Worm (Caenorhabditis elegans) whole organism, L4/young adult: ENCODE results near the gene C03H12.1.

Experiments used
- W03F9.2 ChIP-seq: fragments of 150-350 bp; optimal IDR thresholded peaks from 2 replicates; lab custom pipeline; 2014; ENCODE audit warnings: missing biosample characterization, missing genetic modification characterization
- dao-5 ChIP-seq: sonication (generic microtip); optimal IDR thresholded peaks from 2 replicates; lab custom pipeline; 2016; ENCODE audit warnings: missing genotype, missing genetic modification characterization, moderate library complexity, missing compliant biosample characterization
- him-1 ChIP-seq: sonication (generic microtip); optimal IDR thresholded peaks from 2 replicates; lab custom pipeline; 2016; ENCODE audit warnings: missing genotype, missing genetic modification reagents, missing genetic modification characterization, missing compliant biosample characterization

Gene C03H12.1

DNA sequence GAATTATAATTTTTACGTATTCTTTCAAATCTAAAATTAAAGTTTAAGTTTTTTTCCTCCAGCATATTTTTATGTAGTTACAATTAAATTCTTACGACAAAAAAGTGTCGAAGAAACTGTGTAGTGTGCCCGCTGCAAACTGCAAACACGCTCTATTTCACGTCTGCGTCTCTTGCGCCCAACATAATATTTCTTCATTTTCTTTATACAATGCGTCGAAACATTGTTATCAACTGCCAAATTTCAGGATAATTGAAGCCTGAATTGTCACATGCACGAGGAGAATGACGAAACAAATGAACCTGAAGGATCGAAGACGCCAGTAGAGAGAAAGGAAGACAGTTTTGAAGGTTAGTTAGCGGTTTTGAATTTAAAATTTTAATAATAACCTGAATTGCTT is at the start of gene C03H12.1:
C03H12.1 (plus strand) TSS at position 206 of the 400 bp plus-strand sequence.
- TF ChIP-seq him-1 (tag; lab: Kevin White, UChicago) (no peak), dao-5 (tag; lab: Kevin White, UChicago) (no peak), W03F9.2 (tag; lab: Kevin White, UChicago) (no peak)

DNA sequence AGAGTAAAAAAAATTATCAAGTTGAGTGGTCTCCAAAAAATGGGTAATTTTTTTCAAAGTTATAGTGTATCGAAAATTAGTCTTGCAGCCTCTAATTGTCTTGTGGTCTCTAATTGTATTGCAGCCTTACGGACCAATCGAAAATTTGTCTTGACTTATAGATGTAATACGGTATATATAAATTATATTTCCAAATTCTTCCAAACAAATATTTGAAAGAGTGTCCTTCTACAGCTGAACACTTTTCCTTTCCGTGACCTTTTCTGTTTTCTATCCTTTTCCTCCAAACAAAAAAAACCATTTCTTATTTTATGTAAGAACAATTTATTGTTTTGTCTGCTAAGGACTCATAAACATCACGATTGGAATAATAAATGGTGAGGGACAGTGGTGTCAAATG is 48.6 kb upstream of the C03H12.1 start, which contains the start of gene K09E9.7:
K09E9.7 (plus strand) TSS at position 301 of the 400 bp plus-strand sequence.
- TF ChIP-seq dao-5 (tag; lab: Kevin White, UChicago) (no peak), W03F9.2 (tag; lab: Kevin White, UChicago) (no peak), him-1 (tag; lab: Kevin White, UChicago) (no peak)

DNA sequence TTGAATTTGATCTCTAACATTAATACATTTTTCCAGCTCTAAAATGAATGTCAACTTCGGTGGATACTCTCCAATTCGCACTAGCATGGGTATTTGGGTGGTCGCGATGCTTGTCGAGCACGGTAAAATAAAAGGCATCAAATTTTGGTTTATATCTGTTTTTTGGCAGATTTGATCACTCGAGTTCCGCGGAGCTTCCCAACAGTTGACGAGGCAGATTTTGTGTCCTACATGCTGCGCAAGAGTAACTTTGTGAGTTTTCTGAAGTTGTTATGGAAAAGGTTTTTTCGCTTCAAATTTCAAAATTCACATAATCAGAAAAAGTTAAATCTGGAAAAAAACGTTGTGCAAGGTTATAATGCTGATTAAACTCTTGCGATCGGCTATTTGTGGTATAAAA is 47.9 kb upstream of the C03H12.1 start:
- TF ChIP-seq him-1 (tag; lab: Kevin White, UChicago) (no peak), dao-5 (tag; lab: Kevin White, UChicago) (no peak), W03F9.2 (tag; lab: Kevin White, UChicago) (no peak)

DNA sequence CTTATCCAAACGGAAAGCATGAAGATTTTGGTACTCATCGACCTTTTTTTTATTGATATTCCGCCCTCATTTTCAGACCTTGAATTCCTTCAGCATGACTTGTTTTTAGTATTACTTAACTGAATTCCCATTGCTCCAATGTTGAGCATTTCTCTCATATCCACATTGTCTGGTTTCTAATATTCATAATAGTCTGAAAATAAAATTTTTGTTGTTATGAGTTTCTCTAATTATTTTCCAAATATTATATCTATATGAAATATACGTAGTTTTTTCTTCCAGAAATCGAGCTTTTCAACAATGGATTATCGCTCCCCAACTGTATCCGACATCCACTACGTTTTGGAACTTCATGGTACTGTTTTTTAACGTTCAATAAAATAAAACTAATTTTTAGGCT is 46.6 kb upstream of the C03H12.1 start, which contains the start of gene H08J19.1:
H08J19.1 (plus strand) TSS at position 301 of the 400 bp plus-strand sequence.
- TF ChIP-seq W03F9.2 (tag; lab: Kevin White, UChicago) (no peak), him-1 (tag; lab: Kevin White, UChicago) (no peak), dao-5 (tag; lab: Kevin White, UChicago) (no peak)

DNA sequence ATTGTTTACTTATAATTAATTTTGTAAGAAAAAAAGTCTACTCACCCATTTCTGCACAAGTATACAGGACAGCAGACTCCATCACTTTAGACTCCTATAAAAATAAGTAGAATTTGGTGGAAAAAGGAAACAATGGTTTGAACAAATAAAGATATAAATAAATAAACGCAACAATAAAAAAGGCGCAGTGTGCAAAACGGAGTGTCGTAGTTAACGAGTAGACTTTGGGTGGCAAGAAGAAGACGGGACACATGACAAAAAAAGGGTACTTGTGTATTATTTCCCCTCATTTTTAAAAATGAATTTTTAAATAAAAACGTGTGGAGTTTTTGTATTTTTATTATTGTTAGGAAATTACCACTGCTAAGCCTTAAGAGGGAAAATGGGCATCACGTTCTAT is 42.0 kb upstream of the C03H12.1 start, which contains the start of gene F59D12.5:
F59D12.5 (minus strand) TSS at position 94 of the 400 bp plus-strand sequence.
- no peak for TF ChIP-seq W03F9.2 (tag; lab: Kevin White, UChicago)
- TF ChIP-seq dao-5 (tag; lab: Kevin White, UChicago) = no peak
- TF ChIP-seq him-1 (tag; lab: Kevin White, UChicago) = no peak

DNA sequence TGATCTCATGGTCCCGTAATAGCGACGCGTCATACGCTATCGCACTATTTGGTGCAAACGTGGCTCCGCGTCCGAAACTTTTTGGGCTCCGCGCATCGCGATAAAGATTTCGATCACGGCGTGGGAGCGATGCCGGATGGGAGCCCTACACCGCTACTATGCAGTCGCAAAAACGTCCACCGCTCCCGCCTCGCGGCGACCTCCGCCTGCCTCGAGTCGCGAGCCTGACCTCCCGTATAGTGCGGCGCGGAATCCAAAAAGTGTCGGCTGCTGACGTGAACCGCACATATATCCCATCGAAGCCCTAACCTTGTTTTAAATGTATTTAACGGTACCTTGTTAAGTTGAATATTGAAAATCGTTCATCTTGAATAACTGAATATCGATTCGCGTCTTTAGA is 38.8 kb upstream of the C03H12.1 start:
- no peak for TF ChIP-seq him-1 (tag; lab: Kevin White, UChicago)
- TF ChIP-seq W03F9.2 (tag; lab: Kevin White, UChicago) = no peak
- no peak for TF ChIP-seq dao-5 (tag; lab: Kevin White, UChicago)

DNA sequence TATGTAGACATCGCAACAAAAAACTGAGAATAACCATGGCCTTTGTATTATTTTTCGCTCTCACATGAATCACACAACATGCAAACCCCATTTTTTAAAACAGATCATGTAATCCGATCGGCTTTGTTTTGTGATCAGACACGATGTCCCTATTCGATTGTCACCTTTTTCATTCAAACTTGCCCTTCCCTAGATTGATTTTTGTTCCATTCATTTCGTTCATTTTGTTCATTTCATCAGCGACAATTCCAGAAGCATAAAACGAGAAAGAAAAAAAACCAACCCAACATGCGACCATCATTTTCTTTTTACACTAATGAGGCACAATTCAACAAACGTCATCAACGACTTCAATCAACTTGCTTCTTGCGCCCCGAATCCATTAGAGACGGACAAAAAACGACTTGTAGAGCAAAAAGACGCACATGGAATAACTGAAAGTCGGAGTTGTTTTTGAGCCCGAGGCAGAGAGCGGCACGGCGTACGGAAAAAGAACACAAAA is 38.3 kb upstream of the C03H12.1 start, which contains the start of gene F59D12.3:
F59D12.3 (minus strand) TSS at position 51 of the 502 bp plus-strand sequence.
- no peak for TF ChIP-seq dao-5 (tag; lab: Kevin White, UChicago)
- TF ChIP-seq W03F9.2 (tag; lab: Kevin White, UChicago) = no peak
- no peak for TF ChIP-seq him-1 (tag; lab: Kevin White, UChicago)

DNA sequence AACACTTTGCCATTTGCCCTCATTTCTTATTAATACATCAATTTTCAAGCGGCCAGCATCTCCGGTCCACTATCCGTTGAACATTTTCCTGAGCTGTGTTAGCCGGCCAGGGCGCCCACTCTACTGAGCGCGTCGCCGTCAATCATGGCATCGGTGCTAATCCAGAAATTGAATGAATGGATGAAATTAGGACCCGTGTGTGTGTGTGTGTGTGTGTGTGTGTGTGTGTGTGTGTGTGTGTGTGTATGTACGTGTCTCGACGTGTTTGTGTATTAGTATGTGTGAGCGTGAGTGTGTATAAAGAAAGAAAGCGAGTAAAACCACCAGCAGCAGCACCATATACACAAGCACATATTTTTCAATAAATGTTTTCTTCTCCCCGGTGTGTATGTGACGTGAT is 36.1 kb upstream of the C03H12.1 start:
- TF ChIP-seq W03F9.2 (tag; lab: Kevin White, UChicago) (no peak), him-1 (tag; lab: Kevin White, UChicago) (no peak), dao-5 (tag; lab: Kevin White, UChicago) (no peak)

DNA sequence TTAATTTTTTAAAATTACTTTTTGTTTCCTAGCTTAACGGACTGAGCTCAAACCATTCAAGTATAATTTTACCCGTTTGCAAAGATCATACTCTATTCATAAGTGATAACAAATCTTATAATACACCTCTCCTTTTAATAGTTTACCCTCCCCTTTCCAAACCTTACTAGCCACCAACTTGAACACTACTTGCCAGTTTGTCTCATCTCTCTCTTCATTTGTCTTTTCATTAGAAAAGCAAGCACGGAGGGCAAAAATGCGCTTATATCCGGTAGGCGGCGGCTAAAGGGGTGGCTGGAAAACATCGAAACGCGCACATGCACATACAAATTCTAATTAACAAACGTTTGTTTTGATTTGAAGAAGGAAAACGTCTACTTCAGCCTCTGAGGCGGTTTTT is 34.3 kb upstream of the C03H12.1 start:
- TF ChIP-seq him-1 (tag; lab: Kevin White, UChicago) (no peak), dao-5 (tag; lab: Kevin White, UChicago) (no peak), W03F9.2 (tag; lab: Kevin White, UChicago) (no peak)

DNA sequence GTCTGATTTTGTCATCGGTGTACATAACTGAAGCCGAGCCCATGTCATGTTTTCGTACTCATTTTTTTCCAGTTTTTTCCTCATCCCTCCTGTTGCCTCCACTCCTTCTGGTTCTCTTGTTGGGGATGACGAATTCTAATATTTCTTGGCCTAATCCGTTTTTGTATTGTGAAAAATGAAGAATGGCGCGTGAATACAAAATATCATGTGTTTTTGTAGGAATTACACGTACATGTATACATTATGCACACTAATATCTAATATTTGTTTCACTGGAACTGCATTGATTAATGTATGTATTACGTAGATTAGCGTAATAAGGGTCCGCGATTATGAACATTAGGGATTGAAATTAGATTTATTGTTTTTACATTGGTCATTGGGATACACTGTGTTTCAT is 33.6 kb upstream of the C03H12.1 start:
- TF ChIP-seq W03F9.2 (tag; lab: Kevin White, UChicago) (no peak), him-1 (tag; lab: Kevin White, UChicago) (no peak), dao-5 (tag; lab: Kevin White, UChicago) (no peak)

DNA sequence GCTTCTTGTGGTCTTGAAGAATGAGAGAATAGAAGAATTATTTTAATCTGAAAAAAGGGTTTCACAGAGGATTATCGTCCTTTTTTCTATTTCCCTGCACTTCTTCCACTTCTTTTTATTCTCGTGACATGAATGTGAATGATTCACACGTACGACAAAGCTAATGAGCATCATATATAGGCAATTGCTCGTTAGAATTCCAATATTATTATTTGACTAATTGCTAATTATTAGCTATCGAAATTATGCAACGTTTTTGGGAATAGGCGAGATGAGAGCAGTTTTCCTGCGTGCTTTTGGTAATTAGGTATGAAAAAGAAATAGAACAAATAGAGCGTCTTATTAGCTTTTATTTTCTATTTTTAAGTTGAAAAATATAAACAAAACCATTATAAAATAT is 31.5 kb upstream of the C03H12.1 start:
- TF ChIP-seq W03F9.2 (tag; lab: Kevin White, UChicago) (no peak), him-1 (tag; lab: Kevin White, UChicago) (no peak), dao-5 (tag; lab: Kevin White, UChicago) (no peak)

DNA sequence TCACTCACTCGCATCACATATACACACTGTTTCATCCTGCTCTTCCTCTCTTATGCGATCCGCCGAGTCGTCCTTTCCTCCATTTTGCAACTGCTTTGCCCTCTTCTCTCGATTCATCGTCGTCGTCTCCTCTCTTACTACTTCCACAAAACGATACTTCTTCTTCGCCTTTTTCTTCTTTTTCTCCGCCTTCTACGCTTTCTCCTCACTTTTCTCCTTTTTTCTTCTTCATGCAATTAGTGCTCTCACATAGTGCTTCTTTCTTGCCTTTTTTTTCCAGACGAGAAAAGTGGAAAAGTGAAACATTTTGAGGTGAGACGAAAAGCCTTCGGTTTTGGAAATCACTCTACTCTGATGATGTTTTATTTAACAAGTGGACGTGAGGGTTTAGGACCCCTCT is 29.7 kb upstream of the C03H12.1 start:
- TF ChIP-seq dao-5 (tag; lab: Kevin White, UChicago) (no peak), W03F9.2 (tag; lab: Kevin White, UChicago) (no peak), him-1 (tag; lab: Kevin White, UChicago) (no peak)

DNA sequence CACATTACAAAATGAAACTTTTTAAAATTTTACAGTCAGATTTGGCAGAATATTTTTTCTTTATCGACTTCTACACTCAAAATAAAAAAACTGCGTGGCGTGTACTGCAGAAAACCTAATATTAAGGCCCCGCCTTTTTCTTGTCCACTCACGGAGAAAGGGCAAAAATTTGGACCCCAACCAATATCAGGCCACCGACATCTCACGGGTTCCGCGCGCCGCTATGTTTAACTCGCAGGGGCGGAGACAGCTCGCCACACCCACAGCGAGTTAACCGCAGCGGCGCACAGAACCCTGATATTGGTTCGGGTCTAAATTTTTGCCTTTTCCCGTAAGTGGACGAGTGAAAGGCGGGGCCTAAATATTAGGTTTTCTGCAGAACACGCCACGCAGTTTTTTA is 25.5 kb upstream of the C03H12.1 start:
- no peak for TF ChIP-seq dao-5 (tag; lab: Kevin White, UChicago)
- TF ChIP-seq W03F9.2 (tag; lab: Kevin White, UChicago) = no peak
- TF ChIP-seq him-1 (tag; lab: Kevin White, UChicago) = no peak

DNA sequence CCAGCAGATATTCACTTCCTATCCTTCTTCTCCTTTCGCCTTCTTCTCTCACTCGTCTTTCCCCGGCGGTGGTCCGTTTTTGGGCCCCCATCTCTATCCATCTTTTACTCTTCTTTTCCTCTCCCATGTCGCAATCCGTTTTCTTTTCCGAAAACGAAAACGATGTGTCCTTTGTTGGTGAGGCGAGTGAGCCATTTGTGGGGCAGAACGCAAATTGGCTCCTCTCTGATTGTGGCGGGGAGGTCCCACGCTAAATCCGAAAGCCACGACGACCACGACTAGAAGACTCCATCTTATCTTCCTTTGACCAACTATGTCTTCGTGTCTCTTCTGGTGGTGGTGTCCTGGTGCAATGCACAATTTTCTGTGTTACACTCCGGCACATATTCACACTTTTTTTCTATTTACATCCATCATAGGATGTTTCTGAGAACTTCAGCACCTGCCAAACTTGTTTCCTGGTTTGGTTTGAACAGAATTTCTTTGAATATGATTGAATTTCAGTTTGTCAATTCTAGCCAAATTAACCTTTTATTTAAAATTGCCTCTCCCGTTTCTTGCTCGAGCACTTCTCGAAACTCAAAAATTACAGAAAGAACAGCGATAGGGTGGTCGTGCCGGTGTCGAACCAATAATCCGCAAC is 23.0 kb upstream of the C03H12.1 start, which contains the start of gene pcdr-1:
pcdr-1 (plus strand) TSS at position 593 of the 643 bp plus-strand sequence.
- TF ChIP-seq W03F9.2 (tag; lab: Kevin White, UChicago) (no peak), dao-5 (tag; lab: Kevin White, UChicago) (no peak), him-1 (tag; lab: Kevin White, UChicago) (no peak)
